Fruit fly (Drosophila melanogaster) Kc167 (cell line): ENCODE measurements around the gene Idgf4.

Experiments used
- Myc ChIP-seq: fragments of >200 bp; optimal IDR thresholded peaks from 2 replicates; lab custom pipeline; 2017; ENCODE audit warnings: missing external identifiers
- Sin3A ChIP-seq: fragments of >200 bp; optimal IDR thresholded peaks from 2 replicates; lab custom pipeline; 2018; ENCODE audit warnings: missing external identifiers
- h ChIP-seq: fragments of >200 bp; optimal IDR thresholded peaks from 3 replicates; lab custom pipeline; 2018; ENCODE audit warnings: missing external identifiers
- insv ChIP-seq: fragments of >200 bp; optimal IDR thresholded peaks from 3 replicates; lab custom pipeline; 2018; ENCODE audit warnings: missing external identifiers
- psq ChIP-seq: fragments of >200 bp; optimal IDR thresholded peaks from 2 replicates; lab custom pipeline; 2017; ENCODE audit warnings: missing external identifiers
- ttk ChIP-seq: sonication (Bioruptor generic); optimal IDR thresholded peaks from 2 replicates; lab custom pipeline; 2017; ENCODE audit warnings: missing external identifiers

Idgf4 gene

DNA sequence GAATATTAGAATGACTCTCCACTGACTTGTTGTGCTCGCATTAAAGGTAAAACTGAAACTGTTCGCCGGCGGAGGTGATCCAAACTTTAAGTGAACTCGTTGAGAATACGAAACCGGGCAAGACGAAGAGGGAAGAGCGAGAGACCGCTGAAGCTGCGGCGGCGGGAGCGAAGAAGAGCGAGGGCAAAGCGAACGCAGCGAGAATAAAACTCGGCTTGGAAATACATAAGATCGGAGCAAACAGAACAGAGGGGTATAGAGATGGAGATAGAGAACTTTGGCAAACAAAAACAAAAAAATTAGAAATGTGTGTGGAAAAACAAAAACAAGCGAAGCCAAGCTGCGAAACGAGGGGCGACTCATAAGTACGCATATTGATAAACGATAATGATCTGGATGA lies at the start of gene Idgf4:
TSS of gene Idgf4 (minus strand) at position 67 of the 400 bp plus-strand sequence.
- TF ChIP-seq insv (lab: Kevin White, UChicago): no peak
- no peak for TF ChIP-seq Myc (lab: Kevin White, UChicago)
- TF ChIP-seq psq (lab: Kevin White, UChicago): no peak
- TF ChIP-seq h (lab: Kevin White, UChicago): no peak
- no peak for TF ChIP-seq Sin3A
- TF ChIP-seq ttk: no peak

DNA sequence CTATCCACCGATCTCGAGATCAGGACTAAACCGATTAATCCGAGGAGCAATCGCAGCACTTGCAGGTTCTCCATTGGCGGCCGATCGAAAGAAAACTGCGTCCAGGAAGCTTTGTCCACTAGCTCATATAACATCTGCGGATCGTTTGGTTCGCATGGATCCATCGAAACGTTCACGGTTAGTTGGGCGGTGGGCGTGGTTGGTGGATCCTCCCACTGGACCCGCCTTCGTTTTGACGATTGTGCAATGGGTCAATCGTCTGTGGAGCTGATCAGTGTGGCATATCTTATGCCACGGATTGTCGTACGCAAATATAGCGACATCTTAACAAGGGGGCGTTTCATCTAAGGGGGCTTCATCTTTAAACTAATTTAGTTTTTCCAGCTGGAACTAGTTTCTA lies 49.7 kb upstream of the Idgf4 start, which contains the start of gene CG15252:
TSS of gene CG15252 (minus strand) at position 101 of the 400 bp plus-strand sequence.
- TF ChIP-seq Sin3A (no peak), Myc (lab: Kevin White, UChicago) (no peak), insv (lab: Kevin White, UChicago) (no peak), ttk (no peak), psq (lab: Kevin White, UChicago) (no peak), h (lab: Kevin White, UChicago) (no peak)

DNA sequence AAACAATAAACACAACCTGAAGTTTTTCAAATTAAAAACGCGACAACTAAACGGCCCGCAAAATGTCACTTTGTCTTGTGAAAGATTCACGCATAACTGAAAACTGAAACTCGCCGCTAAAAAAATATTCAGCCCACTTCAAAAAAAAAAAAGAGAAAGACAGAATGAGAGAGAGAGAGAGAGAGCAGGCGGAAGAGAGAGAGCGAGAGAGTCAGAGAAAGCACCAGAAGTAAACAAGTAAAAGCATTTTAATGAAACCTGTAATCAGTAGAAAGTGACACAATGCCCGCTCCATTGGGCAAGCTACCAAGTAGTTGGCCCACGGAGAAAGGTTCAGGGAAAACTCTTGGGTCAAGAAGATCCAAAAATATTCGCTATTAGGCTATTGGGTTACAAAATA lies 46.6 kb upstream of the Idgf4 start, which contains the start of gene CG43386:
TSS of gene CG43386 (minus strand) at position 101 of the 400 bp plus-strand sequence.
- TF ChIP-seq Sin3A (no peak), Myc (lab: Kevin White, UChicago) (no peak), insv (lab: Kevin White, UChicago) (no peak), ttk (no peak), h (lab: Kevin White, UChicago) (no peak), psq (lab: Kevin White, UChicago) (no peak)

DNA sequence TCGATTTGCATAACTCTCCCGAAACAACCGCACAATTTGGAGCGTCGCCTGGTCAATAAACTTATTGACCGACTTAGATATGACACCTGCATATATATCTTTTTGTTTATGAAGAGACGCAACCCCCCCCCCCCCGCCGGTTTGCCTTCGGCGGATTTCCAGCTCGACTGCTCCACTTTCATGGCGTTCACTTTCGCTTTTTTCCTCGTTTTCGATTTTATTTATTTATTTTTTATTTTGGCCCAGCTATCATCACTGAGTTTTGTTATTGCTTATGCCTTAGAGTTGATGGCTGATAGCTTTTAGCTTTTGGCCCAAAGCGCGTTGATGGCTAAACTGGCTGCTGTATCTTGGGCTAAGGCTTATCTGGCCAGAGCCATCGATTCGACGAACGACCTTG lies 45.2 kb upstream of the Idgf4 start:
- TF ChIP-seq h (lab: Kevin White, UChicago): no peak
- TF ChIP-seq ttk: no peak
- TF ChIP-seq psq (lab: Kevin White, UChicago): no peak
- no peak for TF ChIP-seq insv (lab: Kevin White, UChicago)
- no peak for TF ChIP-seq Sin3A
- no peak for TF ChIP-seq Myc (lab: Kevin White, UChicago)

DNA sequence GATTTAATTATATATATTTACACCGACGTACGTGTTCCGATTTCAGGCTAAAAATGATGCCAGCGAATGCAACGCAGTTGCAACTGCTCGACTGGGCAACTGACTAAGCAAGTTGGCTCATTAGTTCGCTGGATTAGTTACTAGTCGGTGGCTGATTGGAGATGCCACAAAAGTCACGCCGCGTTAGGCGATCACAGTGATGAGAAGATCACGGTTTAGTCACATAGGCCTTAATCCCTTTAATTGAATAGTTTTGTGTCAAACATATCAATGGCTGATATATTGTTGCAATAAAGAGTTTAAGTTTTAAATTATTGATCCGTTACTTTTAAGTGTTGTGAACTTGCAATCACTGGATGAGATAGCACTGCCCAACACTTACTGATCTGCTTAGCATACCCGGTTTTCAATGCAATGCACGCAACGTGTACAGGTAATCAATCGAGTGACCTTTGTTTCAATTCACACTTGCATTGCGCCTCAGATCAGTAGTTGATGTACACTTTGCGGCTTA lies 34.1 kb upstream of the Idgf4 start, which contains the start of the genes CG1791 and CG1889:
TSS of gene CG1791 (minus strand) at position 101 of the 514 bp plus-strand sequence.
TSS of gene CG1889 (plus strand) at position 464 of the 514 bp plus-strand sequence.
- TF ChIP-seq psq (lab: Kevin White, UChicago) (no peak), Myc (lab: Kevin White, UChicago) (no peak), insv (lab: Kevin White, UChicago) (no peak), h (lab: Kevin White, UChicago) (no peak), ttk (no peak)

DNA sequence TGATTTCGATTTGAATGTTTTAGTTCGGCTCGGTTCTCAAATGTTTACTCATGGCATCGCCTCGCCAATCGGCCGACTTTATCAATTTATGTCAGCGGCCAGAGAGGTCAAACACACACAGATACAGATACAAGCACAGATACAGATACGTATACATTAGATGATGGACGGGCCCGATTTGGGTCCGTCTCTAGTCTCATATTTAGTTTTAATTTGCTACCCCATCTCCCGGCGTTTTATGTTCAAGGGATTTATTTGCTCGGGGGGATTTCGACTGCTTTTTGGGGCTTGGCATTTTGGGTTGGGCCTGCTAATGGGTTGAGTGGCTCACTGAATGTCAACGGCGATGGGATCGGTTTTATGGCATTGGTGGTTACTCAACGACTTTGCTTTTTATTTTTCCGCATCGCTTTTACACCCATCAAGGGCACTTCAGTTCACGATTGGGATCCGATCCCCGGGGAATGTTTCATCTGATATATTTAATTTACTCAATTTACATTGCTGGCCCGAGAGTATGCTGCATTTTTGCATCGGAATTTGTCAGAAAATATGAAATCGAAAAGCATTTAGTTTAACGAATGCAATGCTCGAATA lies 1.6 kb upstream of the Idgf4 start:
- TF ChIP-seq Myc (lab: Kevin White, UChicago) (no peak), Sin3A (no peak), insv (lab: Kevin White, UChicago) (no peak), ttk (no peak)

DNA sequence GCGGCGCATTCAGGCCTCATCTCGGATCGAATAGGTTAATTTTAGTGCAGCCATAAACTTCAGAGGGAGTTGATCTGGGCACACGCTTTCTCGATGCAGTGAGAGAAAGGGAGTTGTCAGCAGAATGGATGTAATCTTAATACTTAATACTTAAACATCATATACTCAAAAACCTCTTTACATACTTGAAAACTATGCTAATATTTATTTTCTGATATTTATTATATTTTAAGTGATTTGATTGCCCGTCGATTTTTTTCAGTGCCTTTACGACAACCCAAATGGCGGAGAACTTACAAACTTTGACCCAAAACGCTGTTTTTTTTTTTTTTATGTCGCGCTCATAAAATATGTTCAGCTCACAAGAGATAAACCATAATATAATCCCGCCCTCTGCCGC lies 19.0 kb downstream of the Idgf4 start:
- TF ChIP-seq insv (lab: Kevin White, UChicago) (no peak), ttk (no peak), Myc (lab: Kevin White, UChicago) (no peak), psq (lab: Kevin White, UChicago) (no peak), Sin3A (no peak)

DNA sequence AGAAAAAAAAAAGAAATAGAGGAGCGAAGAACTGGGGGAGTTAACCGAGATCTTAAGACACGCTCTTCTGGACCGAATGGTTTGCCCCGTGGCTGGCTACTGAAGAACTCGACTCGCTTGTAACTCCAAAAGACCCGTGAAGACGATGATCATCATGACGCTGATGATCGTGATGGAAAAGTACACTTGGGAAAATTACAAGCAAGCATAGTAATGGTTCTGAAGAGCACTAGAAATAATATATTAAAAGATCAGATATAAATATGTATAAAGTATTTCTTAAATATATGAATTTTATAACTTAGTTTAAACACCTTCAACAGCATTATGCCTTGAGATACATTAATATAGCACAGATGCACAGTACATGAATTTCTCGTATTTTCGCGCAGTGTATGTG lies 19.7 kb downstream of the Idgf4 start, which contains the start of gene CG1986:
TSS of gene CG1986 (minus strand) at position 101 of the 400 bp plus-strand sequence.
- no peak for TF ChIP-seq Sin3A

DNA sequence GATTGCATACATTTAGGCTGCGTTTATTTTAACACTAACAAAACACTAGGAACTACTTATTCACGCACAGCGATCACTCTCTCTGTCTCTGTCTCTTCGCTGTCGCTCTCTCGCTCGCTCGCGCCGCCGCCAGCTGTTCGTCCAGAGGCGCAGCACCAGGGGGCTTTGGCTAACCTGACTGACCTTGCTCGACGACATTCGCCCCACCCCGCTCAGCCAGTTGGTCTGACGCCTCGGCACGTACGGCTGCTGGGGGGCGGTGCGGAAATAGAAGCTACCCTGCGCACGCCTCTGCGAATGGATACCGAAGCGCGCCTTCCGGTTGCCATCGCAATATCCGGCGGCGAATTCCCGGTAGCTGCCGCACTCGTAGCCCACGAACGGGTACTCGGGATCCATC lies 21.4 kb downstream of the Idgf4 start:
- TF ChIP-seq psq (lab: Kevin White, UChicago) (no peak), insv (lab: Kevin White, UChicago) (no peak), h (lab: Kevin White, UChicago) (no peak), ttk (no peak), Myc (lab: Kevin White, UChicago) (no peak), Sin3A (no peak)

DNA sequence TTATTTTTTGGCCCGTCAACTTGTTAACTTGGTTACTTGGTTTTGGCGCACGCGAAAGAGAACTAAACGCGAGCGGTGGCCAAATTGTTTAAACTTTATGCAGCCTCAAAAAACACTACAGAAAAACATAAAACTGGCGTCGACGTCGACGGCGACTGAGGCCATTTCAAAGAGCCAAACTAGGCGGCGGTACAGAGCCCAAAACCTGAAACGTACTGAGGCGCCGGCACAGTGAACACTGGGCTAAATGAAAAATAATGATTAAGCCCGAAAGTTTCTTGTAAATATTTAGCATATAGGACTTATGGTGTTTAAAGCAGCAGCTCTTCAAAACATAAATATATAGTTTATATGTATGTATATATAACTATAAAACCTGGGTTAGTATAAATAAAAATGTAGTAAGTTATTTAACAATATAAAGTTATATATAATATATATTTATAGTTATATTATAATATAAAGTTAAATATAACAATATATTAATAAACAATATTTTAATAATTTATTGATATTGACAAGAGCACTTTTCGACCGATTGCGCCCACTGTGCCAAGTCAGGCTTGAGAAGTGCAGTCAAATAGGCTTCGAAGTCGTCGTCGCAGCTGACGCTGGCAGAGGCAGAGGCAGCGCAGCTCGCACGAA lies 31.1 kb downstream of the Idgf4 start, which contains the start of gene CG15249:
TSS of gene CG15249 (minus strand) at position 51 of the 645 bp plus-strand sequence.
- TF ChIP-seq Sin3A (no peak), insv (lab: Kevin White, UChicago) (no peak), psq (lab: Kevin White, UChicago) (no peak), Myc (lab: Kevin White, UChicago) (no peak), h (lab: Kevin White, UChicago) (no peak), ttk (no peak)

DNA sequence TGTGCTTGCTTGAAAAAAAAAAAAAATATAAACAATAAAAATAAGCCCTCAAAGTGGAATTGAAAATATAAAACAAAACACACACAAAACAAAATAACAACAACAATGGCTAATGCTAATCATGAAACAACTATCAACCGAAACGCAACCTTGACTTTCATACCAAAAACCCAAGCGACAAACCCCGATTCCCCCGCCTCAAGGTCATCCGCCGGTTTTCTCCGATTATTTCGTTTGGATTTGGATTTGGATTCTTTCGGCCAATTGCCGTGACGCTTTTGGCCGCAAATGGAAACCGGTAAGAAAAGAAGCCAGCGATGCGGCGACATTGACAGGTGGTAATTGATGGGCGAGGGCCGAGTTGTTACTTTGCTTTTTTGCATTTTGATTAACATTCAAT lies 33.1 kb downstream of the Idgf4 start:
- no peak for TF ChIP-seq insv (lab: Kevin White, UChicago)
- TF ChIP-seq Myc (lab: Kevin White, UChicago): no peak
- TF ChIP-seq Sin3A: no peak
- TF ChIP-seq h (lab: Kevin White, UChicago): no peak
- no peak for TF ChIP-seq psq (lab: Kevin White, UChicago)
- no peak for TF ChIP-seq ttk

DNA sequence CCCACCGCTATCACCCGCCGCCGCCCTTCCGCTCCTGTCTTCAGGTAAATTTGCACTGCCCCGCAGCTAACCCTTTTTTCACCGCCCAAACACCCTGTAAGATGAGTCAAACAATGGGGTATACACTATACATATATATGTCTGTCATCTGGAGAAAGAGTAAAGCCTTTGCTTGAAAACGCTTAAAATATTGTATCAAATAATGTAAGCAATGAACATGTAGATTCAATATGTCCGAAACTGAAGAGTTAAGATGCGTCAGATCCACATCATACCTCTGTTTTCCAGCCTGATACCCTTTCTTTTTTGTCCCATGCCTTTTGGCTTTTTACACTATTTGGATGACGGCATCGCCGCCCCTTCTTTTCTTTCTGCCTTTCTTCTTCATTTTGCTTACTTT lies 37.9 kb downstream of the Idgf4 start:
- TF ChIP-seq Myc (lab: Kevin White, UChicago) (no peak), psq (lab: Kevin White, UChicago) (no peak), ttk (no peak), Sin3A (no peak), insv (lab: Kevin White, UChicago) (no peak), h (lab: Kevin White, UChicago) (no peak)
